2 worm cellular contexts compared by ENCODE assay signal in the genomic region with DNA sequence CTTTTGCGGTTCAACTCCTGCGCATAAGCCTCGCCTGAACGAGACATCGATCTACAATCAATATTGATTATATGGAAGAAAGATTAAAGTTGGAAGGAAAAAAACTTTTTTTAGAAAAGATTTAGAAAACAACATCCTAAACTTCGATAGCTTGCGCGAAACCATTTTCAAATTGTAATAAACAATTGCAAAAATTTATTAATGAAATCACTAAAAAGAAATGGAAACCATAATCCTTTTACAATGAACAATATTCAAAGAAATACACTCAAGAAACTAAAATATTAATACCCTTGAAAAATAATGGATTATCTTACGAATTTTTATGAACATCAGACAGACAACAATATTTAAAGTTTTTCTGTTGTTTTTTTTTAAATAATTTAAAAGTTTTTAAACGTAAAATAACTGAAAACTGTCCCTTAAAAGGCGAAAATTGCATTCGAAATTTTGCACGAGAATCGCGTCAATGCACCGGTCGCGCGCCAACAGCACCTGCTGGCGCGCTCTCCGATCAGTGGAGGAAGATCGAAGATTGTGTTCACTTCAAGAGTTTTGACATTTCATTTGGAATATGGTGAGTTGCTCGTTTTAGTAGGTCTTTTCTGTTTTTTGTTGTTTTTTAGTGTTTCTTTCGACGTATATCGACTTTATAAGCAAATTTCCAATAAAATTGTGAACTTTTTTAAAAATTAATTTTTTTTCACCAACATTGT.
TF ChIP-seq lines count a peak whose summit lies in the region.

A gene (minus strand): TSS at position 51 of the 716 bp plus-strand sequence.
A gene (plus strand): TSS at position 524 of the 716 bp plus-strand sequence.

TF ChIP-seq in whole organism, L2 larva, 48 proteins besides CTCF, POLR2A, EP300 and RAD21 (continued from another document):
- TF ChIP-seq ztf-1 (GFP tag; conservative IDR thresholded peaks at IDR 0.05; lab: Robert Waterston, UW) (no peak), aly-2 (tag; optimal IDR thresholded peaks at IDR 0.05; lab: Kevin White, UChicago) (no peak), gmeb-1 (tag; optimal IDR thresholded peaks at IDR 0.05; lab: Kevin White, UChicago) (peak; percentile 84), C34F6.9 (tag; optimal IDR thresholded peaks at IDR 0.05; lab: Kevin White, UChicago) (peak; percentile 78), sma-3 (GFP tag; optimal IDR thresholded peaks at IDR 0.05; lab: Kevin White, UChicago) (peak; percentile 66), ztf-11 (tag; optimal IDR thresholded peaks at IDR 0.05; lab: Kevin White, UChicago) (no peak), R02D3.7 (tag; optimal IDR thresholded peaks at IDR 0.05; lab: Kevin White, UChicago) (no peak), fos-1 (tag; optimal IDR thresholded peaks at IDR 0.05; lab: Kevin White, UChicago) (peak; percentile 48), unc-55 (GFP tag; optimal IDR thresholded peaks at IDR 0.05; lab: Kevin White, UChicago) (peak; percentile 82), ceh-16 (tag; optimal IDR thresholded peaks at IDR 0.05; lab: Kevin White, UChicago) (no peak), sem-4 (tag; optimal IDR thresholded peaks at IDR 0.05; lab: Kevin White, UChicago) (peak; percentile 25), nhr-12 (tag; optimal IDR thresholded peaks at IDR 0.05; lab: Kevin White, UChicago) (no peak), lsy-2 (tag; optimal IDR thresholded peaks at IDR 0.05; lab: Kevin White, UChicago) (peak; percentile 77 to 89), nhr-129 (tag; optimal IDR thresholded peaks at IDR 0.05; lab: Kevin White, UChicago) (peak; percentile 42), Y55F3AM.14 (GFP tag; optimal IDR thresholded peaks at IDR 0.05; lab: Kevin White, UChicago) (no peak), nhr-23 (tag; optimal IDR thresholded peaks at IDR 0.05; lab: Kevin White, UChicago) (no peak), nhr-11 (tag; optimal IDR thresholded peaks at IDR 0.05; lab: Kevin White, UChicago) (no peak), peb-1 (tag; optimal IDR thresholded peaks at IDR 0.05; lab: Kevin White, UChicago) (no peak), elt-1 (tag; optimal IDR thresholded peaks at IDR 0.05; lab: Kevin White, UChicago) (no peak), ama-1 (optimal IDR thresholded peaks at IDR 0.05; lab: Kevin White, UChicago) (peak; percentile 32), skn-1 (tag; optimal IDR thresholded peaks at IDR 0.05; lab: Kevin White, UChicago) (no peak), blmp-1 (tag; optimal IDR thresholded peaks at IDR 0.05; lab: Kevin White, UChicago; ENCODE audit: insufficient read depth) (no peak), nhr-6 (tag; optimal IDR thresholded peaks at IDR 0.05; lab: Kevin White, UChicago) (no peak), elt-3 (tag; optimal IDR thresholded peaks at IDR 0.05; lab: Kevin White, UChicago) (no peak), lin-39 (tag; optimal IDR thresholded peaks at IDR 0.05; lab: Kevin White, UChicago) (no peak), ceh-82 (tag; optimal IDR thresholded peaks at IDR 0.05; lab: Kevin White, UChicago) (no peak), unc-62 (GFP tag; optimal IDR thresholded peaks at IDR 0.05; lab: Kevin White, UChicago) (no peak)

TF ChIP-seq in whole organism, L4 larva, 104 proteins besides CTCF, POLR2A, EP300 and RAD21 (continued from another document):
- TF ChIP-seq madf-5 (GFP tag; IDR thresholded peaks at IDR 0.05; lab: Robert Waterston, UW) (no peak), spr-1 (tag; optimal IDR thresholded peaks at IDR 0.05; lab: Kevin White, UChicago) (no peak), T26A8.4 (GFP tag; IDR thresholded peaks at IDR 0.05; lab: Robert Waterston, UW) (no peak; the same call in 1 of the 2 replicates), egl-43 (GFP tag; IDR thresholded peaks at IDR 0.05; lab: Robert Waterston, UW) (no peak), ztf-11 (tag; optimal IDR thresholded peaks at IDR 0.05; lab: Kevin White, UChicago) (no peak), tra-1 (GFP tag; IDR thresholded peaks at IDR 0.05; lab: Robert Waterston, UW) (no peak), mdl-1 (tag; optimal IDR thresholded peaks at IDR 0.05; lab: Kevin White, UChicago) (peak in 1 of 2 experiments; percentile 20), snpc-4 (tag; optimal IDR thresholded peaks at IDR 0.05; lab: Kevin White, UChicago) (no peak), nhr-11 (tag; optimal IDR thresholded peaks at IDR 0.05; lab: Kevin White, UChicago) (peak; percentile 20), dmd-8 (GFP tag; IDR thresholded peaks at IDR 0.05; lab: Robert Waterston, UW) (no peak), lim-7 (GFP tag; IDR thresholded peaks at IDR 0.05; lab: Robert Waterston, UW) (no peak), dpl-1 (GFP tag; optimal IDR thresholded peaks at IDR 0.05; lab: Kevin White, UChicago) (peak; percentile 81), ZK337.2 (GFP tag; IDR thresholded peaks at IDR 0.05; lab: Robert Waterston, UW) (no peak), mxl-2 (GFP tag; conservative IDR thresholded peaks at IDR 0.05; lab: Robert Waterston, UW) (no peak), daf-16 (GFP tag; optimal IDR thresholded peaks at IDR 0.05; lab: Kevin White, UChicago) (peak in 1 of 2 experiments; percentile 20), daf-16 (tag; optimal IDR thresholded peaks at IDR 0.05; lab: Kevin White, UChicago) (no peak), nhr-102 (tag; optimal IDR thresholded peaks at IDR 0.05; lab: Kevin White, UChicago) (peak; percentile 45), unc-62 (GFP tag; optimal IDR thresholded peaks at IDR 0.05 in 1 of 2; lab: Kevin White, UChicago) (peak in 1 of 2 experiments; percentile 73), unc-62 (tag; optimal IDR thresholded peaks at IDR 0.05; lab: Kevin White, UChicago) (no peak), Y105C5A.15 (GFP tag; IDR thresholded peaks at IDR 0.05; lab: Robert Waterston, UW) (no peak), mep-1 (tag; optimal IDR thresholded peaks at IDR 0.05; lab: Kevin White, UChicago) (peak; percentile 61), nhr-76 (tag; optimal IDR thresholded peaks at IDR 0.05; lab: Kevin White, UChicago) (no peak), tag-97 (GFP tag; IDR thresholded peaks at IDR 0.05; lab: Robert Waterston, UW) (no peak), ceh-44 (GFP tag; IDR thresholded peaks at IDR 0.05; lab: Robert Waterston, UW) (no peak), daf-12 (tag; optimal IDR thresholded peaks at IDR 0.05; lab: Kevin White, UChicago) (no peak), Y5F2A.4 (GFP tag; optimal IDR thresholded peaks at IDR 0.05; lab: Kevin White, UChicago) (no peak), gei-8 (GFP tag; optimal IDR thresholded peaks at IDR 0.05; lab: Kevin White, UChicago) (no peak), cey-2 (tag; optimal IDR thresholded peaks at IDR 0.05; lab: Kevin White, UChicago; ENCODE audit: borderline replicate concordance, insufficient read depth) (no peak), ama-1 (optimal IDR thresholded peaks at IDR 0.05; lab: Kevin White, UChicago) (no peak), daf-8 (GFP tag; IDR thresholded peaks at IDR 0.05; lab: Robert Waterston, UW) (no peak), lin-1 (GFP tag; IDR thresholded peaks at IDR 0.05; lab: Robert Waterston, UW) (no peak), lsy-2 (tag; optimal IDR thresholded peaks at IDR 0.05; lab: Kevin White, UChicago) (peak in 1 of 2 experiments; percentile 81), spr-3 (GFP tag; optimal IDR thresholded peaks at IDR 0.05; lab: Kevin White, UChicago) (no peak), zag-1 (tag; optimal IDR thresholded peaks at IDR 0.05; lab: Kevin White, UChicago) (no peak), nhr-6 (tag; optimal IDR thresholded peaks at IDR 0.05; lab: Kevin White, UChicago) (peak; percentile 55), mdt-29 (GFP tag; IDR thresholded peaks at IDR 0.05; lab: Robert Waterston, UW) (no peak), arid-1 (GFP tag; conservative IDR thresholded peaks at IDR 0.05; lab: Robert Waterston, UW) (no peak), ces-1 (GFP tag; optimal IDR thresholded peaks at IDR 0.05; lab: Kevin White, UChicago) (no peak), nhr-237 (tag; optimal IDR thresholded peaks at IDR 0.05; lab: Kevin White, UChicago) (no peak), daf-19 (GFP tag; conservative IDR thresholded peaks at IDR 0.05; lab: Robert Waterston, UW) (no peak), zfp-3 (GFP tag; conservative IDR thresholded peaks at IDR 0.05; lab: Robert Waterston, UW) (no peak), lin-39 (tag; optimal IDR thresholded peaks at IDR 0.05; lab: Kevin White, UChicago) (no peak), unc-39 (tag; optimal IDR thresholded peaks at IDR 0.05; lab: Kevin White, UChicago) (no peak), ceh-62 (tag; optimal IDR thresholded peaks at IDR 0.05; lab: Kevin White, UChicago) (no peak), T20F7.1 (GFP tag; optimal IDR thresholded peaks at IDR 0.05; lab: Kevin White, UChicago) (peak; percentile 64), rbr-2 (tag; optimal IDR thresholded peaks at IDR 0.05; lab: Kevin White, UChicago) (peak; percentile 50), pha-4 (GFP tag; IDR thresholded peaks at IDR 0.05; lab: Robert Waterston, UW) (no peak), pha-4 (tag; optimal IDR thresholded peaks at IDR 0.05; lab: Kevin White, UChicago) (no peak), dmd-9 (GFP tag; IDR thresholded peaks at IDR 0.05; lab: Robert Waterston, UW) (no peak), saeg-2 (GFP tag; IDR thresholded peaks at IDR 0.05; lab: Robert Waterston, UW) (no peak), Y75B8A.6 (GFP tag; IDR thresholded peaks at IDR 0.05; lab: Robert Waterston, UW) (no peak), nhr-25 (tag; optimal IDR thresholded peaks at IDR 0.05; lab: Kevin White, UChicago; ENCODE audit: borderline replicate concordance, insufficient read depth) (no peak), zip-2 (tag; optimal IDR thresholded peaks at IDR 0.05; lab: Kevin White, UChicago) (no peak), pqm-1 (tag; optimal IDR thresholded peaks at IDR 0.05; lab: Kevin White, UChicago) (no peak), attf-4 (tag; optimal IDR thresholded peaks at IDR 0.05; lab: Kevin White, UChicago) (no peak), lin-15B (tag; optimal IDR thresholded peaks at IDR 0.05; lab: Kevin White, UChicago) (no peak), nhr-10 (tag; optimal IDR thresholded peaks at IDR 0.05; lab: Kevin White, UChicago) (no peak), dmd-6 (GFP tag; IDR thresholded peaks at IDR 0.05; lab: Robert Waterston, UW) (peak; percentile 59), ztf-7 (tag; optimal IDR thresholded peaks at IDR 0.05; lab: Kevin White, UChicago) (peak; percentile 25), ceh-28 (tag; optimal IDR thresholded peaks at IDR 0.05; lab: Kevin White, UChicago) (no peak), R02D3.7 (tag; optimal IDR thresholded peaks at IDR 0.05; lab: Kevin White, UChicago) (no peak), F49E8.2 (tag; optimal IDR thresholded peaks at IDR 0.05; lab: Kevin White, UChicago; ENCODE audit: borderline replicate concordance) (no peak), zfp-2 (tag; optimal IDR thresholded peaks at IDR 0.05; lab: Kevin White, UChicago) (no peak), F26F4.8 (GFP tag; conservative IDR thresholded peaks at IDR 0.05; lab: Robert Waterston, UW) (no peak), nhr-28 (tag; optimal IDR thresholded peaks at IDR 0.05; lab: Kevin White, UChicago) (peak; percentile 36), F10B5.3 (tag; optimal IDR thresholded peaks at IDR 0.05; lab: Kevin White, UChicago) (no peak), unc-130 (GFP tag; optimal IDR thresholded peaks at IDR 0.05; lab: Kevin White, UChicago) (no peak), egl-27 (tag; optimal IDR thresholded peaks at IDR 0.05; lab: Kevin White, UChicago) (no peak), madf-9 (GFP tag; conservative IDR thresholded peaks at IDR 0.05; lab: Robert Waterston, UW) (no peak), nhr-77 (tag; optimal IDR thresholded peaks at IDR 0.05; lab: Kevin White, UChicago) (peak; percentile 3), nhr-111 (GFP tag; optimal IDR thresholded peaks at IDR 0.05; lab: Kevin White, UChicago) (no peak), F37D6.2 (tag; optimal IDR thresholded peaks at IDR 0.05; lab: Kevin White, UChicago) (peak; percentile 15), fkh-10 (GFP tag; optimal IDR thresholded peaks at IDR 0.05; lab: Kevin White, UChicago) (peak; percentile 50), fos-1 (tag; optimal IDR thresholded peaks at IDR 0.05; lab: Kevin White, UChicago) (no peak), aly-2 (tag; optimal IDR thresholded peaks at IDR 0.05; lab: Kevin White, UChicago) (no peak), nhr-42 (GFP tag; IDR thresholded peaks at IDR 0.05; lab: Robert Waterston, UW) (no peak), hmg-1.1 (GFP tag; IDR thresholded peaks at IDR 0.05; lab: Robert Waterston, UW) (peak; percentile 47; the same call in 1 of the 2 replicates), skn-1 (tag; optimal IDR thresholded peaks at IDR 0.05; lab: Kevin White, UChicago) (no peak), D1046.2 (GFP tag; IDR thresholded peaks at IDR 0.05; lab: Robert Waterston, UW) (no peak), lin-38 (GFP tag; IDR thresholded peaks at IDR 0.05; lab: Robert Waterston, UW) (peak; percentile 67), ctbp-1 (GFP tag; IDR thresholded peaks at IDR 0.05; lab: Robert Waterston, UW) (no peak), F44E2.7 (GFP tag; IDR thresholded peaks at IDR 0.05; lab: Robert Waterston, UW) (no peak), mxl-3 (GFP tag; optimal IDR thresholded peaks at IDR 0.05; lab: Kevin White, UChicago) (no peak)
